Worm (Caenorhabditis elegans): ENCODE measurements around the gene Y37E11B.10.
A peak's percentile ranks its signal among the peaks of the same experiment; 100 is the strongest.

The Y37E11B.10 gene

ce11 chrIV:3638250-3638926 is 32.1 kb upstream of the Y37E11B.10 start:
- TF ChIP-seq pha-4 (tag; optimal IDR thresholded peaks at IDR 0.05) (peak; percentile 52), lin-15B (tag; optimal IDR thresholded peaks at IDR 0.05) (peak; percentile 40), nfya-1 (tag; optimal IDR thresholded peaks at IDR 0.05; ENCODE audit: insufficient read depth) (no peak)

ce11 chrIV:3636528-3637129 is 30.4 kb upstream of the Y37E11B.10 start, which contains the start of gene madf-9:
Gene madf-9 (plus strand): TSS chrIV:3637079.
- TF ChIP-seq fkh-2 (tag; optimal IDR thresholded peaks at IDR 0.05) (no peak), mml-1 (tag; optimal IDR thresholded peaks at IDR 0.05) (no peak), nhr-25 (tag; optimal IDR thresholded peaks at IDR 0.05) (peak; percentile 35), nfya-1 (tag; optimal IDR thresholded peaks at IDR 0.05; ENCODE audit: insufficient read depth) (peak; percentile 79), nhr-11 (tag; optimal IDR thresholded peaks at IDR 0.05) (no peak), eor-1 (tag; optimal IDR thresholded peaks at IDR 0.05) (no peak), hmg-11 (tag; optimal IDR thresholded peaks at IDR 0.05) (peak; percentile 99), egl-5 (tag; optimal IDR thresholded peaks at IDR 0.05) (no peak), elt-2 (tag; optimal IDR thresholded peaks at IDR 0.05) (peak; percentile 43), nhr-76 (tag; optimal IDR thresholded peaks at IDR 0.05) (no peak), R02D3.7 (tag; optimal IDR thresholded peaks at IDR 0.05) (peak; percentile 2), lin-15B (tag; optimal IDR thresholded peaks at IDR 0.05) (peak; percentile 16), pha-4 (tag; optimal IDR thresholded peaks at IDR 0.05) (peak; percentile 49), nhr-43 (tag; optimal IDR thresholded peaks at IDR 0.05; ENCODE audit: poor library complexity, severe bottlenecking) (peak; percentile 73), nhr-23 (tag; optimal IDR thresholded peaks at IDR 0.05) (peak; percentile 28), ama-1 (optimal IDR thresholded peaks at IDR 0.05) (no peak), mdl-1 (tag; optimal IDR thresholded peaks at IDR 0.05) (peak; percentile 65), tbx-2 (tag; optimal IDR thresholded peaks at IDR 0.05) (peak; percentile 58), ceh-28 (tag; optimal IDR thresholded peaks at IDR 0.05) (no peak), nhr-67 (tag; optimal IDR thresholded peaks at IDR 0.05) (no peak), snpc-4 (tag; optimal IDR thresholded peaks at IDR 0.05) (peak; percentile 68), jun-1 (tag; optimal IDR thresholded peaks at IDR 0.05) (peak; percentile 56), unc-62 (GFP tag; optimal IDR thresholded peaks at IDR 0.05) (no peak), fos-1 (tag; optimal IDR thresholded peaks at IDR 0.05) (no peak), lin-39 (tag; optimal IDR thresholded peaks at IDR 0.05) (peak; percentile 64), lsy-12 (tag; optimal IDR thresholded peaks at IDR 0.05) (peak; percentile 66), ceh-16 (tag; optimal IDR thresholded peaks at IDR 0.05) (no peak)

- TF ChIP-seq ceh-9 (tag; optimal IDR thresholded peaks at IDR 0.05) (no peak), pha-4 (tag; optimal IDR thresholded peaks at IDR 0.05) (peak; percentile 89), jun-1 (tag; optimal IDR thresholded peaks at IDR 0.05) (no peak), nhr-12 (tag; optimal IDR thresholded peaks at IDR 0.05) (no peak), nfya-1 (tag; optimal IDR thresholded peaks at IDR 0.05; ENCODE audit: insufficient read depth) (peak; percentile 4), aly-2 (tag; optimal IDR thresholded peaks at IDR 0.05) (no peak), hmg-11 (tag; optimal IDR thresholded peaks at IDR 0.05) (peak; percentile 39), ceh-16 (tag; optimal IDR thresholded peaks at IDR 0.05) (no peak), ztf-4 (tag; optimal IDR thresholded peaks at IDR 0.05) (no peak), nhr-77 (tag; optimal IDR thresholded peaks at IDR 0.05) (no peak), daf-12 (tag; optimal IDR thresholded peaks at IDR 0.05) (no peak)
These were observed 27.0 kb upstream of the Y37E11B.10 start, which contains the start of gene ZC416.2 for ce11 chrIV:3633254-3633653. Gene ZC416.2 (plus strand): TSS chrIV:3633619.

- TF ChIP-seq ceh-82 (tag; optimal IDR thresholded peaks at IDR 0.05) (no peak), snpc-4 (tag; optimal IDR thresholded peaks at IDR 0.05) (no peak), nhr-76 (tag; optimal IDR thresholded peaks at IDR 0.05) (no peak), nhr-23 (tag; optimal IDR thresholded peaks at IDR 0.05) (no peak), nhr-237 (tag; optimal IDR thresholded peaks at IDR 0.05) (no peak), skn-1 (tag; optimal IDR thresholded peaks at IDR 0.05) (no peak), fkh-10 (GFP tag; optimal IDR thresholded peaks at IDR 0.05) (no peak)
These were observed 26.2 kb upstream of the Y37E11B.10 start for ce11 chrIV:3632475-3632874.
